Fruit fly (Drosophila melanogaster) whole organism, embryonic: ENCODE data around the gene Prim2.
A peak's percentile ranks its signal among the peaks of the same experiment; 100 is the strongest.

ENCODE experiments used
- Antp ChIP-seq: fragments of 200-800 bp; sonication (Bioruptor generic); optimal IDR thresholded peaks from 3 replicates; lab custom pipeline; 2016; ENCODE audit warnings: missing biosample characterization, missing genetic modification characterization
- Bdp1 ChIP-seq: fragments of 200-800 bp; sonication (Bioruptor generic); optimal IDR thresholded peaks from 3 replicates; lab custom pipeline; 2016; ENCODE audit warnings: missing biosample characterization, missing genetic modification characterization
- CG12236 ChIP-seq: fragments of 200-800 bp; sonication (Bioruptor generic); optimal IDR thresholded peaks from 2 replicates; lab custom pipeline; 2016; ENCODE audit warnings: missing biosample characterization, missing genetic modification characterization
- CG1529 ChIP-seq: fragments of 200-800 bp; sonication (Bioruptor generic); optimal IDR thresholded peaks from 3 replicates; lab custom pipeline; 2018; ENCODE audit warnings: missing biosample characterization, missing genetic modification characterization
- CG15696 ChIP-seq: fragments of 200-800 bp; sonication (Bioruptor generic); optimal IDR thresholded peaks from 2 replicates; lab custom pipeline; 2019; ENCODE audit warnings: missing biosample characterization, mild to moderate bottlenecking, missing genetic modification characterization, moderate library complexity
- CG16813 ChIP-seq: fragments of 200-800 bp; sonication (Bioruptor generic); IDR thresholded peaks from 3 replicates; pipeline ENCODE4 v1.3.6; 2022; ENCODE audit warnings: missing biosample characterization, missing genetic modification characterization; ENCODE audit not compliant: partially characterized antibody
- CG16815 ChIP-seq: fragments of 200-800 bp; sonication (Bioruptor generic); optimal IDR thresholded peaks from 3 replicates; lab custom pipeline; 2017; ENCODE audit warnings: missing biosample characterization, mild to moderate bottlenecking, missing genetic modification characterization
- CG18476 ChIP-seq: fragments of 200-800 bp; sonication (Bioruptor generic); optimal IDR thresholded peaks from 2 replicates; lab custom pipeline; 2016; ENCODE audit warnings: missing biosample characterization, mild to moderate bottlenecking, missing genetic modification characterization
- CG3726 ChIP-seq: fragments of 200-800 bp; sonication (Bioruptor generic); IDR thresholded peaks from 3 replicates; pipeline ENCODE4, ENCODE4 v1.3.6; 2022; ENCODE audit warnings: missing biosample characterization, missing genetic modification characterization
- CG4282 ChIP-seq: fragments of 200-800 bp; sonication (Bioruptor generic); optimal IDR thresholded peaks from 2 replicates; lab custom pipeline; 2016; ENCODE audit warnings: missing biosample characterization, missing genetic modification characterization
- CG4404 ChIP-seq: fragments of 200-800 bp; sonication (Bioruptor generic); IDR thresholded peaks from 2 replicates; pipeline ENCODE4 v1.3.6; 2022; ENCODE audit warnings: missing biosample characterization, missing genetic modification characterization
- CG4854 ChIP-seq: fragments of 200-800 bp; sonication (Bioruptor generic); optimal IDR thresholded peaks from 2 replicates; lab custom pipeline; 2016; ENCODE audit warnings: missing biosample characterization, missing genetic modification characterization, inconsistent platforms
- CG7839 ChIP-seq: fragments of 200-800 bp; sonication (Bioruptor generic); optimal IDR thresholded peaks from 3 replicates; lab custom pipeline; 2018; ENCODE audit warnings: missing biosample characterization, mild to moderate bottlenecking, missing genetic modification characterization, moderate library complexity
- CG8478 ChIP-seq: fragments of >200 bp; optimal IDR thresholded peaks from 2 replicates; lab custom pipeline; 2018
- CG9876 ChIP-seq: fragments of 200-800 bp; sonication (Bioruptor generic); optimal IDR thresholded peaks from 2 replicates; lab custom pipeline; 2016; ENCODE audit warnings: missing biosample characterization, missing genetic modification characterization
- CG9932 ChIP-seq: fragments of 200-800 bp; sonication (Bioruptor generic); IDR thresholded peaks from 2 replicates; pipeline ENCODE4 v1.3.6; 2022; ENCODE audit warnings: missing biosample characterization, missing genetic modification characterization
- Dip3 ChIP-seq: fragments of 200-800 bp; sonication (Bioruptor generic); optimal IDR thresholded peaks from 3 replicates; lab custom pipeline; 2016; ENCODE audit warnings: missing biosample characterization, missing genetic modification characterization
- Doc2 ChIP-seq: fragments of 200-800 bp; sonication (Bioruptor generic); IDR thresholded peaks from 2 replicates; pipeline ENCODE4 v1.3.6; 2022; ENCODE audit warnings: missing biosample characterization, missing genetic modification characterization
- Fer2 ChIP-seq: fragments of 200-800 bp; sonication (Bioruptor generic); optimal IDR thresholded peaks from 2 replicates; lab custom pipeline; 2018; ENCODE audit warnings: missing biosample characterization, mild to moderate bottlenecking, missing genetic modification characterization, moderate library complexity
- HLH3B ChIP-seq: fragments of 200-800 bp; sonication (Bioruptor generic); IDR thresholded peaks from 2 replicates; pipeline ENCODE4 v1.3.6; 2022; ENCODE audit warnings: missing biosample characterization, missing genetic modification characterization
- Hr3 ChIP-seq: fragments of 200-800 bp; sonication (Bioruptor generic); optimal IDR thresholded peaks from 3 replicates; lab custom pipeline; 2016; ENCODE audit warnings: missing biosample characterization, missing genetic modification characterization
- Oaz ChIP-seq: fragments of 200-800 bp; sonication (Bioruptor generic); IDR thresholded peaks from 2 replicates; pipeline ENCODE4 v1.3.6; 2022; ENCODE audit warnings: missing biosample characterization, missing genetic modification characterization
- PHDP ChIP-seq: fragments of 200-800 bp; sonication (Bioruptor generic); optimal IDR thresholded peaks from 3 replicates; lab custom pipeline; 2018; ENCODE audit warnings: missing biosample characterization, mild to moderate bottlenecking, missing genetic modification characterization, moderate library complexity
- Ptx1 ChIP-seq: fragments of 200-800 bp; sonication (Bioruptor generic); IDR thresholded peaks from 2 replicates; pipeline ENCODE4 v1.3.6; 2022; ENCODE audit warnings: missing biosample characterization, missing genetic modification characterization
- Sox100B ChIP-seq: fragments of 200-800 bp; sonication (Bioruptor generic); optimal IDR thresholded peaks from 3 replicates; lab custom pipeline; 2018; ENCODE audit warnings: missing biosample characterization, mild to moderate bottlenecking, missing genetic modification characterization
- ac ChIP-seq: fragments of 200-800 bp; sonication (Bioruptor generic); optimal IDR thresholded peaks from 3 replicates; lab custom pipeline; 2017; ENCODE audit warnings: missing biosample characterization, mild to moderate bottlenecking, missing genetic modification characterization
- ato ChIP-seq: fragments of 200-800 bp; sonication (Bioruptor generic); IDR thresholded peaks from 2 replicates; pipeline ENCODE4 v1.3.6; 2022; ENCODE audit warnings: missing biosample characterization, missing genetic modification characterization; ENCODE audit not compliant: partially characterized antibody
- bcd ChIP-seq: fragments of 200-800 bp; sonication (Bioruptor generic); optimal IDR thresholded peaks from 2 replicates; lab custom pipeline; 2017; ENCODE audit warnings: missing biosample characterization, mild to moderate bottlenecking, missing genetic modification characterization
- btn ChIP-seq: fragments of 200-800 bp; sonication (Bioruptor generic); optimal IDR thresholded peaks from 2 replicates; lab custom pipeline; 2016; ENCODE audit warnings: missing biosample characterization, missing genetic modification characterization
- chif ChIP-seq, 2 experiments: fragments of 200-800 bp; sonication (Bioruptor generic); optimal IDR thresholded peaks; 3 replicates each; lab custom pipeline; 2016; ENCODE audit warnings: missing biosample characterization in 2 of 2, missing genetic modification characterization in 2 of 2
- chinmo ChIP-seq: fragments of 200-800 bp; sonication (Bioruptor generic); IDR thresholded peaks from 4 replicates; pipeline ENCODE4 v1.3.6; 2022; ENCODE audit warnings: missing biosample characterization, missing genetic modification characterization; ENCODE audit not compliant: partially characterized antibody
- da ChIP-seq: fragments of 200-800 bp; sonication (Bioruptor generic); optimal IDR thresholded peaks from 2 replicates; lab custom pipeline; 2016; ENCODE audit warnings: missing biosample characterization, missing genetic modification characterization
- gem ChIP-seq: fragments of 200-800 bp; sonication (Bioruptor generic); optimal IDR thresholded peaks from 2 replicates; lab custom pipeline; 2019; ENCODE audit warnings: missing biosample characterization, mild to moderate bottlenecking, missing genetic modification characterization, moderate library complexity
- ham ChIP-seq: fragments of 200-800 bp; sonication (Bioruptor generic); IDR thresholded peaks from 2 replicates; pipeline ENCODE4 v1.3.6; 2022; ENCODE audit warnings: missing biosample characterization, missing genetic modification characterization
- hkb ChIP-seq, 2 experiments: fragments of 200-800 bp in 1 of 2; fragments of >200 bp in 1 of 2; sonication (Bioruptor generic) in 1 of 2; IDR thresholded peaks in 1 of 2; optimal IDR thresholded peaks in 1 of 2; 2 replicates each; pipeline versions ENCODE4 v1.3.6 to Lab custom; 2017 to 2022; ENCODE audit warnings: missing biosample characterization in 1 of 2, missing genetic modification characterization in 1 of 2
- hth ChIP-seq: fragments of >200 bp; optimal IDR thresholded peaks from 2 replicates; lab custom pipeline; 2017; ENCODE audit warnings: inconsistent platforms
- jing ChIP-seq: fragments of 200-800 bp; sonication (Bioruptor generic); optimal IDR thresholded peaks from 2 replicates; lab custom pipeline; 2018; ENCODE audit warnings: missing biosample characterization, mild to moderate bottlenecking, missing genetic modification characterization
- lilli ChIP-seq: fragments of 200-800 bp; sonication (Bioruptor generic); optimal IDR thresholded peaks from 3 replicates; lab custom pipeline; 2016; ENCODE audit warnings: missing biosample characterization, missing genetic modification characterization
- nerfin-2 ChIP-seq: fragments of 200-800 bp; sonication (Bioruptor generic); IDR thresholded peaks from 2 replicates; pipeline ENCODE4 v1.3.6; 2022; ENCODE audit warnings: missing biosample characterization, missing genetic modification characterization; ENCODE audit not compliant: partially characterized antibody
- nom ChIP-seq: fragments of 200-800 bp; sonication (Bioruptor generic); optimal IDR thresholded peaks from 2 replicates; lab custom pipeline; 2017; ENCODE audit warnings: missing biosample characterization, missing genetic modification characterization, mild to moderate bottlenecking, moderate library complexity, missing genetic modification reagents
- psq ChIP-seq: fragments of 200-800 bp; sonication (Bioruptor generic); optimal IDR thresholded peaks from 2 replicates; lab custom pipeline; 2017; ENCODE audit warnings: missing biosample characterization, missing genetic modification characterization
- sc ChIP-seq, 3 experiments: fragments of >200 bp in 2 of 3; fragments of 200-800 bp in 1 of 3; sonication (Bioruptor generic) in 1 of 3; optimal IDR thresholded peaks; 2 replicates in 2 of 3; 3 replicates in 1 of 3; lab custom pipeline; 2017; ENCODE audit warnings: mild to moderate bottlenecking in 1 of 3, missing biosample characterization in 1 of 3, missing genetic modification characterization in 1 of 3, missing genetic modification reagents in 1 of 3
- sisA ChIP-seq: fragments of 200-800 bp; sonication (Bioruptor generic); IDR thresholded peaks from 2 replicates; pipeline ENCODE4 v1.3.6; 2022; ENCODE audit warnings: missing biosample characterization, missing genetic modification characterization
- stc ChIP-seq: fragments of 200-800 bp; sonication (Bioruptor generic); IDR thresholded peaks from 2 replicates; pipeline ENCODE4 v1.3.6; 2022; ENCODE audit warnings: missing biosample characterization, missing genetic modification characterization
- tgo ChIP-seq: fragments of 200-800 bp; sonication (Bioruptor generic); IDR thresholded peaks from 3 replicates; pipeline ENCODE4 v1.3.6; 2022; ENCODE audit warnings: missing biosample characterization, missing genetic modification characterization
- ttk ChIP-seq: fragments of 200-800 bp; sonication (Bioruptor generic); IDR thresholded peaks from 2 replicates; pipeline ENCODE4 v2.1.2; 2022; ENCODE audit warnings: missing biosample characterization, missing genetic modification characterization
- z ChIP-seq: fragments of 200-800 bp; sonication (Bioruptor generic); IDR thresholded peaks from 3 replicates; pipeline ENCODE4 v1.3.6; 2022; ENCODE audit warnings: missing biosample characterization, missing genetic modification characterization
- zfh2 ChIP-seq: fragments of 200-800 bp; sonication (Bioruptor generic); optimal IDR thresholded peaks from 2 replicates; lab custom pipeline; 2016; ENCODE audit warnings: missing biosample characterization, missing genetic modification characterization

The Prim2 gene

DNA sequence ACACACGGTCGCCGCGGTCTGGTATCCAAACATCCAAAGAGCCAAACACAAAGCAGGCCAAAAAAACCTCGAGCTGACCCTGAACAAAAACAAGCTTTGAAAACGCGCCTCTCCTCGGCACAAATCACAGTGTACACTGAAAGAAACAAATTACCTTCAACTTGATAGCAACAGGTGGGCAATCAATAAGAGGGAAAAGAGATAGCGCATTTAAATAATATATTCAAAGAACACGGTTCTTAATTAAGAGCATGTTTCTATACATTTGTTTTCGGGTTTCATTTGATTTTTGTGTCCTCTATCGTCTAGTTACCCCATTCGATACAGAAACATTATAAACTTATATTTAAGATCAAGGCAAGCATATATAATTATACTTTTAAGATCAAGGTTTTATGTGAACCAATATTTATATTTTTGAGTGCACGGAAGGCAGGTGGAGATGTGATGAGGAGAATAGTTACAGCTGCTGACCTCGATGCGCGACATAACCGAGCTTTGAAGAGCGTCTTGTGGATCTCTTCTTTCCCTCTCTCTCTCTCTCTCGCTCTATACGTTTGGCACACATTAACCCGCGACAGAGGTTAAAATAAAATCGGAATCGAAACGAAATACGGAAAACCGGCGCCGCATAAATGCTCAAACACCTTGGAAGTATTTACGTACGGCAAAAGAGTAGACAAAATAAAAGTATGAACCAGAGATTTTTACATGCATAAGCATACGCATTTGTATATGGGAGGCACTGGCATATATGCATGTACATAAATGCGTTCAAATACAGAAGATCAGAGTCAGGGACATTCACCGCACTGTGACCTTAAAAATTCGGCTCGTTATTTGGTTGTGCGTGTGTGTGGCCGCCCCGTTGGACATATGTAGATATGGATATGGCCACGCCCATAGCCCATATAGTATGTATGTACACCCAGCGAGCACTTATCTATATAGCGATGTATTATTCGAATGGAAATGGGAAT is 37.1 kb upstream of the Prim2 start (continued):
- TF ChIP-seq zfh2 (GFP tag; lab: Kevin White, UChicago) (peak; percentile 64), sisA (peak; percentile 83), CG4854 (peak; percentile 75), psq (peak; percentile 10), CG8478 (lab: Kevin White, UChicago) (no peak), nerfin-2 (GFP tag; lab: Robert Waterston, UW) (no peak), Antp (GFP tag; lab: Kevin White, UChicago) (peak; percentile 58), CG7839 (tag; lab: Kevin White, UChicago) (peak; percentile 91), bcd (GFP tag; lab: Kevin White, UChicago) (peak; percentile 89), Fer2 (peak; percentile 50), CG4282 (no peak), lilli (GFP tag; lab: Kevin White, UChicago) (peak; percentile 89), CG3726 (GFP tag; lab: Robert Waterston, UW) (no peak), Hr3 (GFP tag; lab: Kevin White, UChicago) (peak; percentile 82), CG9932 (GFP tag; lab: Robert Waterston, UW) (peak; percentile 80), hkb (optimal IDR thresholded peaks at IDR 0.05; lab: Kevin White, UChicago) (no peak), hkb (GFP tag; IDR thresholded peaks at IDR 0.05; lab: Robert Waterston, UW) (peak; percentile 89), da (GFP tag; lab: Kevin White, UChicago) (peak; percentile 27), ttk (GFP tag; lab: Robert Waterston, UW) (peak; percentile 75), z (GFP tag; lab: Robert Waterston, UW) (no peak), chif (GFP tag; optimal IDR thresholded peaks at IDR 0.05; lab: Kevin White, UChicago) (peak; percentile 56 to 72), chinmo (GFP tag; lab: Robert Waterston, UW) (peak; percentile 88), CG16815 (GFP tag; lab: Kevin White, UChicago) (peak; percentile 60), btn (GFP tag; lab: Kevin White, UChicago) (peak; percentile 18), CG1529 (peak; percentile 86), sc (optimal IDR thresholded peaks at IDR 0.05; lab: Kevin White, UChicago) (no peak), sc (GFP tag; optimal IDR thresholded peaks at IDR 0.05; lab: Kevin White, UChicago) (peak; percentile 72), ham (GFP tag; lab: Robert Waterston, UW) (peak; percentile 42; the same call in 1 of the 2 replicates), tgo (GFP tag; lab: Robert Waterston, UW) (peak; percentile 79), Ptx1 (peak; percentile 85), stc (GFP tag; lab: Robert Waterston, UW) (peak; percentile 74), Doc2 (GFP tag; lab: Robert Waterston, UW) (no peak), PHDP (tag; lab: Kevin White, UChicago) (peak; percentile 90), Dip3 (GFP tag; lab: Kevin White, UChicago) (peak; percentile 72), ac (GFP tag; lab: Kevin White, UChicago) (peak; percentile 35), Sox100B (GFP tag; lab: Kevin White, UChicago) (peak; percentile 92), gem (peak; percentile 94), nom (GFP tag; lab: Kevin White, UChicago) (no peak), CG18476 (peak; percentile 74), Oaz (GFP tag; lab: Robert Waterston, UW) (peak; percentile 59), HLH3B (GFP tag; lab: Robert Waterston, UW) (peak; percentile 72), ato (GFP tag; lab: Robert Waterston, UW) (no peak), CG12236 (peak; percentile 45), Bdp1 (peak; percentile 63), hth (lab: Kevin White, UChicago) (no peak), CG4404 (no peak), CG16813 (GFP tag; lab: Robert Waterston, UW) (no peak), jing (peak; percentile 58), CG15696 (tag; lab: Kevin White, UChicago) (peak; percentile 48), CG9876 (peak; percentile 6)
